Fruit fly (Drosophila melanogaster): ENCODE data around the gene CG12535.

Gene CG12535

dm6 chrX:3355180-3355579 is 93.6 kb downstream of the CG12535 start (continued):
- TF ChIP-seq mld (GFP tag; IDR thresholded peaks at IDR 0.05; ENCODE audit: partially characterized antibody) (no peak), CG11504 (tag; optimal IDR thresholded peaks at IDR 0.05) (peak; percentile 77), vnd (GFP tag; IDR thresholded peaks at IDR 0.05; ENCODE audit: partially characterized antibody) (no peak), CG10366 (GFP tag; IDR thresholded peaks at IDR 0.05) (peak; percentile 77), CG10654 (GFP tag; optimal IDR thresholded peaks at IDR 0.05) (peak; percentile 67), CkIIα-i1 (GFP tag; IDR thresholded peaks at IDR 0.05) (no peak), CG2889 (GFP tag; IDR thresholded peaks at IDR 0.05) (peak; percentile 62; the same call in 2 of the 3 replicates), ranshi (GFP tag; IDR thresholded peaks at IDR 0.05) (peak; percentile 85), ham (GFP tag; IDR thresholded peaks at IDR 0.05) (peak; percentile 65; the same call in 1 of the 2 replicates), Hmr (GFP tag; optimal IDR thresholded peaks at IDR 0.05) (peak; percentile 66), Oaz (GFP tag; IDR thresholded peaks at IDR 0.05) (0 out of 2 replicates have a peak, but pooled peaks have one; percentile 32), stc (GFP tag; IDR thresholded peaks at IDR 0.05) (peak; percentile 71), Bdp1 (GFP tag; optimal IDR thresholded peaks at IDR 0.05) (peak; percentile 53), CG6654 (GFP tag; optimal IDR thresholded peaks at IDR 0.05) (peak; percentile 54), Hey (tag; optimal IDR thresholded peaks at IDR 0.05) (no peak), zfh1 (GFP tag; IDR thresholded peaks at IDR 0.05) (peak; percentile 95), croc (GFP tag; conservative IDR thresholded peaks at IDR 0.05) (peak; percentile 82), CG7786 (GFP tag; optimal IDR thresholded peaks at IDR 0.05) (peak; percentile 27), CG14710 (tag; optimal IDR thresholded peaks at IDR 0.05) (peak; percentile 87), Med (GFP tag) (peak; percentile 86), CG8281 (tag; optimal IDR thresholded peaks at IDR 0.05) (peak; percentile 22), CG14860 (GFP tag; IDR thresholded peaks at IDR 0.05; ENCODE audit: partially characterized antibody) (no peak), lbe (GFP tag; optimal IDR thresholded peaks at IDR 0.05) (no peak), CG9797 (GFP tag; optimal IDR thresholded peaks at IDR 0.05) (no peak), CG2129 (GFP tag; IDR thresholded peaks at IDR 0.05; ENCODE audit: partially characterized antibody) (no peak), Dip3 (GFP tag; optimal IDR thresholded peaks at IDR 0.05) (peak; percentile 18), BtbVII (GFP tag; optimal IDR thresholded peaks at IDR 0.05) (peak; percentile 55)

DNA sequence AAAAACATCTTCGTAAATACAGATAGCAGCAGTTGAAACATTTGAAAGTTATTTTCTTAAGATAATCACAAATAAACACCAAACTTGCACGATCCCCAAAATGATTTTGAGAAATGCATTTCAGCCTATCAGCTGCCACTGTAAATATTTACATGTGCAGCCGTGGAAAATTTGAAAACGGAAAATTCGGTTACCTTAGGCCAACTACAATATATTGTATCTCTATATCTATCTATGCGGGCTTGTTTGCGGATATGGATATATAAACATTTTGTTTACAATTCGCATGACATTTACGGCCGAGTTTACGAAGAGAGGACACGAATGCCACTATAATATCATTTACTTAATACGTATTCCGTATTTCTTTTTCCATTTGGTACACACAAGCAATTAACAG is 94.3 kb downstream of the CG12535 start:
- TF ChIP-seq ac (GFP tag; optimal IDR thresholded peaks at IDR 0.05) (peak; percentile 49), CG2712 (tag; optimal IDR thresholded peaks at IDR 0.05) (no peak), Vsx1 (GFP tag; optimal IDR thresholded peaks at IDR 0.05) (no peak), B-H2 (GFP tag; optimal IDR thresholded peaks at IDR 0.05) (no peak), kni (GFP tag; optimal IDR thresholded peaks at IDR 0.05) (peak; percentile 34), lola (GFP tag; optimal IDR thresholded peaks at IDR 0.05) (peak in 1 of 3 experiments; percentile 2), Myb (GFP tag; optimal IDR thresholded peaks at IDR 0.05) (no peak), sc (optimal IDR thresholded peaks at IDR 0.05) (no peak), sc (GFP tag; optimal IDR thresholded peaks at IDR 0.05) (peak; percentile 12), MTF-1 (GFP tag; optimal IDR thresholded peaks at IDR 0.05; ENCODE audit: borderline replicate concordance) (peak; percentile 30), twi (tag; optimal IDR thresholded peaks at IDR 0.05) (peak; percentile 10), CG7745 (tag; optimal IDR thresholded peaks at IDR 0.05) (peak; percentile 27), CG2202 (tag; optimal IDR thresholded peaks at IDR 0.05) (peak; percentile 23), fd102C (GFP tag; optimal IDR thresholded peaks at IDR 0.05) (peak; percentile 60), CG15696 (tag; optimal IDR thresholded peaks at IDR 0.05) (peak; percentile 80), tll (GFP tag; optimal IDR thresholded peaks at IDR 0.05) (peak in 1 of 2 experiments; percentile 11), CG15514 (GFP tag; optimal IDR thresholded peaks at IDR 0.05) (no peak), CG14710 (tag; optimal IDR thresholded peaks at IDR 0.05) (peak; percentile 16), Ssrp (tag; optimal IDR thresholded peaks at IDR 0.05) (no peak), sqz (GFP tag; optimal IDR thresholded peaks at IDR 0.05) (peak; percentile 30), CG33557 (GFP tag; optimal IDR thresholded peaks at IDR 0.05) (peak; percentile 58), CG1529 (GFP tag; optimal IDR thresholded peaks at IDR 0.05) (peak; percentile 6), en (GFP tag; optimal IDR thresholded peaks at IDR 0.05) (no peak), sens (GFP tag) (peak; percentile 79), Med (GFP tag) (peak; percentile 10)
